Fruit fly (Drosophila melanogaster): ENCODE data around the gene CG5665.

The CG5665 gene

dm6 chr3L:20347762-20348580, 10.3 kb upstream of the CG5665 start, which contains the start of the genes Rbbp5 and eRF1 (continued):
- TF ChIP-seq Smox (GFP tag; optimal IDR thresholded peaks at IDR 0.05) (peak; percentile 71), vri (GFP tag; optimal IDR thresholded peaks at IDR 0.05) (no peak), pdm3 (GFP tag; optimal IDR thresholded peaks at IDR 0.05) (no peak), CG6808 (GFP tag; optimal IDR thresholded peaks at IDR 0.05) (no peak), CG31627 (GFP tag; optimal IDR thresholded peaks at IDR 0.05) (peak; percentile 72), Ets96B (tag; optimal IDR thresholded peaks at IDR 0.05) (peak; percentile 53), CG16779 (tag; optimal IDR thresholded peaks at IDR 0.05) (no peak), CG15336 (GFP tag; IDR thresholded peaks at IDR 0.05) (no peak; the same call in none of the 2 replicates), CG9139 (GFP tag; optimal IDR thresholded peaks at IDR 0.05) (peak; percentile 4), CG6276 (GFP tag; optimal IDR thresholded peaks at IDR 0.05) (peak; percentile 24), CG10669 (GFP tag; optimal IDR thresholded peaks at IDR 0.05) (peak; percentile 34), fd85E (GFP tag; optimal IDR thresholded peaks at IDR 0.05) (no peak), svp (GFP tag) (peak; percentile 82), CG10631 (GFP tag; optimal IDR thresholded peaks at IDR 0.05) (peak; percentile 81), cyc (GFP tag; optimal IDR thresholded peaks at IDR 0.05) (peak; percentile 72), OdsH (GFP tag; optimal IDR thresholded peaks at IDR 0.05) (peak; percentile 79), ss (GFP tag; optimal IDR thresholded peaks at IDR 0.05) (peak in 1 of 2 experiments; percentile 1), CG6854 (GFP tag; optimal IDR thresholded peaks at IDR 0.05) (peak; percentile 63), Sox102F (GFP tag; optimal IDR thresholded peaks at IDR 0.05) (peak; percentile 69), achi (GFP tag; optimal IDR thresholded peaks at IDR 0.05) (peak; percentile 58), CG6792 (GFP tag; optimal IDR thresholded peaks at IDR 0.05) (peak; percentile 64), fd59A (GFP tag; optimal IDR thresholded peaks at IDR 0.05) (no peak), CG7368 (GFP tag; optimal IDR thresholded peaks at IDR 0.05) (peak; percentile 39), CG4318 (GFP tag; optimal IDR thresholded peaks at IDR 0.05) (no peak)

DNA sequence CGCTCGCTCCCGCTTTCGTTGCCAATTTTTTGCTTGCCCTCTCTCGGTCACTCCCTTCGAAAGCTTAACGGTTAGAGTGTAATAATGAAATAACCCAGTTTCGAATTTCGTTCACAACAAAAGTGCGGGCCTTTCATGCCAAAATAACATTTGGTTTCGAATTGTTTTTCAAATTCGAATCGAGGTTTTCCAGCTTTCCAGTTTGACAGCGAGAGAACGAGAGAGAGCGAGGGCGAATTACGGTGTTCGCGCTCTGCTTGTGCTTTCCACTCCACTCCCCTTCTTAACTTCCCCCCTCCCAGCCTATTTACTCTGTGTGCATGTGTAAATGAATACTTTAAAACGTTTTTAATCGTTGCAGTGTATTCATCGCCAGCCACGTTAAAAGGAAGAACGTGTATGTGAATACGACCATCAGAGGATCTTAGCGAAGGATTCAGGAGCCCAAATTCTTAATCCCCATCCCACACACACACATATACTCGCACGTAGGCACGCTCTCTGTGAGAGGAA, 9.7 kb upstream of the CG5665 start:
- peak; percentile 35 for TF ChIP-seq Eip78C (GFP tag)
- no peak for TF ChIP-seq dac (GFP tag; optimal IDR thresholded peaks at IDR 0.05)

dm6 chr3L:20349333-20349924, 8.9 kb upstream of the CG5665 start:
- TF ChIP-seq spab (GFP tag; optimal IDR thresholded peaks at IDR 0.05) (no peak), dsx (GFP tag; optimal IDR thresholded peaks at IDR 0.05; ENCODE audit: poor library complexity, severe bottlenecking) (no peak), CG8319 (GFP tag; optimal IDR thresholded peaks at IDR 0.05) (no peak), Sox14 (GFP tag; optimal IDR thresholded peaks at IDR 0.05) (peak; percentile 87), Gug (GFP tag; IDR thresholded peaks at IDR 0.05) (no peak), CG1621 (tag; optimal IDR thresholded peaks at IDR 0.05) (no peak), vri (GFP tag; optimal IDR thresholded peaks at IDR 0.05) (peak; percentile 25), Eip78C (GFP tag) (peak; percentile 73), svp (GFP tag) (peak; percentile 89), CG11294 (GFP tag; IDR thresholded peaks at IDR 0.05) (no peak), cyc (GFP tag; optimal IDR thresholded peaks at IDR 0.05) (no peak), Hr4 (GFP tag; optimal IDR thresholded peaks at IDR 0.05) (no peak), Blimp-1 (GFP tag; optimal IDR thresholded peaks at IDR 0.05) (no peak), pdm3 (GFP tag; optimal IDR thresholded peaks at IDR 0.05) (no peak), topi (GFP tag; optimal IDR thresholded peaks at IDR 0.05) (no peak), Met (GFP tag; optimal IDR thresholded peaks at IDR 0.05) (no peak), Hr39 (GFP tag; optimal IDR thresholded peaks at IDR 0.05) (no peak), CG15336 (GFP tag; IDR thresholded peaks at IDR 0.05) (peak; percentile 22; the same call in 1 of the 2 replicates), Eip75B (GFP tag; optimal IDR thresholded peaks at IDR 0.05) (peak; percentile 13), ss (GFP tag; optimal IDR thresholded peaks at IDR 0.05) (no peak), CG4318 (GFP tag; optimal IDR thresholded peaks at IDR 0.05) (no peak), CG8119 (GFP tag; IDR thresholded peaks at IDR 0.05) (0 out of 3 replicates have a peak, but pooled peaks have one; percentile 32), Ets96B (tag; optimal IDR thresholded peaks at IDR 0.05) (no peak), CG6854 (GFP tag; optimal IDR thresholded peaks at IDR 0.05) (no peak), CG10669 (GFP tag; optimal IDR thresholded peaks at IDR 0.05) (no peak), fd85E (GFP tag; optimal IDR thresholded peaks at IDR 0.05) (no peak)

Data from whole organism, prepupa.